Fruit fly (Drosophila melanogaster): ENCODE measurements around the gene bigmax.

DNA sequence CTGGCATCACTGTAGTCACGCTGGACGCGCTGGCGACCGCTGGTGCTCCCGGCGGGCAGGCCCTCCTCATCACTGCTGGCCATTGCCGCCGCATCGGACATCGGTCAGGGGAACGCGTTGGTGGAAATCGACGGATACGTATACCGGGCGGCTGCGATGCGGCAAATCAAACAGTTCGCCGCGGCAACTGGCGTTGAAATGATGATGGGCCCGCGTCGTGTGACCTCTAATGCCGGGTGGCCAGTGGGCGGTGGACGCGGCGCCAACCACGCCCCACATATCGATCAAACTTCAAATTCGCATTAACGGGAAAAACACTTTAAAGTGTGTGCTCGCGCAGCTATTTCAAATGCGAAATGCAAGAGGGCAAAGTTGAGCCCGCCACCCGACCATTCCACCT is 33.9 kb upstream of the bigmax start, which contains the start of gene CG3339:
- no peak for TF ChIP-seq CG8301 (tag; optimal IDR thresholded peaks at IDR 0.05)
- TF ChIP-seq CG9948 (tag; optimal IDR thresholded peaks at IDR 0.05), result no peak
- TF ChIP-seq Pif1A (GFP tag; optimal IDR thresholded peaks at IDR 0.05), result no peak
- TF ChIP-seq fd96Ca (GFP tag; IDR thresholded peaks at IDR 0.05), result no peak
- no peak for TF ChIP-seq CG34367 (tag; optimal IDR thresholded peaks at IDR 0.05)
- TF ChIP-seq CG17806 (tag; optimal IDR thresholded peaks at IDR 0.05), result no peak
- no peak for TF ChIP-seq CG10348 (GFP tag; IDR thresholded peaks at IDR 0.05)
